Worm (Caenorhabditis elegans): ENCODE measurements around the gene col-115.

- TF ChIP-seq rcor-1 (GFP tag; IDR thresholded peaks at IDR 0.05) (no peak), tbp1 (GFP tag; optimal IDR thresholded peaks at IDR 0.05) (no peak), hsf-1 (GFP tag; IDR thresholded peaks at IDR 0.05) (no peak), zim-3 (tag; optimal IDR thresholded peaks at IDR 0.05) (no peak), ztf-28 (GFP tag; IDR thresholded peaks at IDR 0.05) (no peak), somi-1 (GFP tag; optimal IDR thresholded peaks at IDR 0.05) (no peak)
Measured at ce11 chrIV:7955849-7956248, 32.6 kb upstream of the col-115 start, which contains the start of gene ceh-19.
